Worm (Caenorhabditis elegans) whole organism, L3 larva: ENCODE results near the gene R07E5.5.

Source experiments
- ZK546.5 ChIP-seq: sonication (generic microtip); optimal IDR thresholded peaks from 2 replicates; lab custom pipeline; 2017; ENCODE audit warnings: missing biosample characterization, missing genetic modification characterization
- ceh-16 ChIP-seq: sonication (generic microtip); optimal IDR thresholded peaks from 2 replicates; lab custom pipeline; 2017; ENCODE audit warnings: missing biosample characterization, missing genetic modification characterization
- ceh-28 ChIP-seq: fragments of 150-350 bp; optimal IDR thresholded peaks from 2 replicates; lab custom pipeline; 2014; ENCODE audit warnings: missing biosample characterization, missing genetic modification reagents, missing genetic modification characterization
- egl-5 ChIP-seq: fragments of 150-350 bp; optimal IDR thresholded peaks from 2 replicates; lab custom pipeline; 2017; ENCODE audit warnings: missing biosample characterization, missing genetic modification reagents, missing genetic modification characterization, inconsistent platforms
- elt-1 ChIP-seq: fragments of 150-350 bp; optimal IDR thresholded peaks from 2 replicates; lab custom pipeline; 2014; ENCODE audit warnings: missing biosample characterization, missing genetic modification characterization
- elt-2 ChIP-seq: sonication (generic microtip); optimal IDR thresholded peaks from 2 replicates; lab custom pipeline; 2016; ENCODE audit warnings: missing genetic modification reagents, mild to moderate bottlenecking, missing genetic modification characterization, missing compliant biosample characterization
- elt-3 ChIP-seq, 3 experiments: fragments of 150-350 bp in 1 of 3; sonication (generic microtip) in 2 of 3; optimal IDR thresholded peaks; 2 replicates in 2 of 3; 4 replicates in 1 of 3; lab custom pipeline; 2014 to 2017; ENCODE audit warnings: missing biosample characterization in 3 of 3, missing genetic modification characterization in 3 of 3
- fkh-2 ChIP-seq: fragments of 150-350 bp; optimal IDR thresholded peaks from 2 replicates; lab custom pipeline; 2014; ENCODE audit warnings: missing biosample characterization, missing genetic modification reagents, missing genetic modification characterization
- jun-1 ChIP-seq: fragments of 150-350 bp; optimal IDR thresholded peaks from 2 replicates; lab custom pipeline; 2014; ENCODE audit warnings: missing biosample characterization, missing genetic modification reagents, missing genetic modification characterization
- lin-15B ChIP-seq: fragments of 150-350 bp; optimal IDR thresholded peaks from 2 replicates; lab custom pipeline; 2014; ENCODE audit warnings: missing biosample characterization, missing genetic modification characterization
- lsy-12 ChIP-seq: sonication (generic microtip); optimal IDR thresholded peaks from 2 replicates; lab custom pipeline; 2016; ENCODE audit warnings: mild to moderate bottlenecking, missing genetic modification characterization, missing compliant biosample characterization
- mdl-1 ChIP-seq: fragments of 150-350 bp; optimal IDR thresholded peaks from 2 replicates; lab custom pipeline; 2014; ENCODE audit warnings: missing biosample characterization, missing genetic modification characterization
- nfya-1 ChIP-seq: sonication (generic microtip); optimal IDR thresholded peaks from 2 replicates; lab custom pipeline; 2017; ENCODE audit warnings: missing genetic modification characterization, mild to moderate bottlenecking, missing compliant biosample characterization, antibody characterized with exemption, moderate library complexity; ENCODE audit not compliant: insufficient read depth
- nhr-12 ChIP-seq: fragments of 150-350 bp; optimal IDR thresholded peaks from 2 replicates; lab custom pipeline; 2014; ENCODE audit warnings: missing biosample characterization, missing genetic modification characterization
- nhr-25 ChIP-seq: sonication (generic microtip); optimal IDR thresholded peaks from 2 replicates; lab custom pipeline; 2017; ENCODE audit warnings: missing biosample characterization, missing genetic modification characterization
- nhr-67 ChIP-seq: fragments of 150-350 bp; optimal IDR thresholded peaks from 2 replicates; lab custom pipeline; 2014; ENCODE audit warnings: missing biosample characterization, missing genetic modification characterization
- nhr-76 ChIP-seq: fragments of 150-350 bp; sonication (generic microtip); optimal IDR thresholded peaks from 5 replicates; lab custom pipeline; 2014; ENCODE audit warnings: missing biosample characterization, missing genetic modification characterization
- pqm-1 ChIP-seq: fragments of 150-350 bp; optimal IDR thresholded peaks from 2 replicates; lab custom pipeline; 2017; ENCODE audit warnings: missing biosample characterization, missing genetic modification characterization, inconsistent platforms
- skn-1 ChIP-seq: fragments of 150-350 bp; optimal IDR thresholded peaks from 2 replicates; lab custom pipeline; 2014; ENCODE audit warnings: missing biosample characterization, missing genetic modification characterization
- snpc-4 ChIP-seq: fragments of 150-350 bp; optimal IDR thresholded peaks from 2 replicates; lab custom pipeline; 2014; ENCODE audit warnings: missing biosample characterization, missing genetic modification characterization
- tbx-2 ChIP-seq: sonication (generic microtip); optimal IDR thresholded peaks from 2 replicates; lab custom pipeline; 2016; ENCODE audit warnings: mild to moderate bottlenecking, missing genetic modification characterization, missing compliant biosample characterization
- unc-39 ChIP-seq: sonication (generic microtip); optimal IDR thresholded peaks from 4 replicates; lab custom pipeline; 2017; ENCODE audit warnings: missing biosample characterization, missing genetic modification characterization
- unc-62 ChIP-seq: fragments of 150-350 bp; sonication (generic microtip); optimal IDR thresholded peaks from 4 replicates; lab custom pipeline; 2014; ENCODE audit warnings: missing biosample characterization, missing genetic modification reagents, missing genetic modification characterization

The R07E5.5 gene

ce11 chrIII:4435262-4435661 is 38.0 kb downstream of the R07E5.5 start:
- TF ChIP-seq jun-1 (tag; lab: Kevin White, UChicago) (no peak), lsy-12 (tag; lab: Kevin White, UChicago) (no peak), nfya-1 (no peak), tbx-2 (tag; lab: Kevin White, UChicago) (no peak), nhr-67 (no peak), egl-5 (tag; lab: Kevin White, UChicago) (no peak), lin-15B (tag; lab: Kevin White, UChicago) (no peak), elt-1 (no peak)

ce11 chrIII:4439493-4439983 is 42.3 kb downstream of the R07E5.5 start, which contains the start of gene C28A5.2:
TSS of gene C28A5.2 (minus strand) at chrIII:4439543.
- no peak for TF ChIP-seq nhr-25
- TF ChIP-seq, all 47 proteins: peak for 0

ce11 chrIII:4441781-4442180 is 44.6 kb downstream of the R07E5.5 start, which contains the start of gene nex-3:
TSS of gene nex-3 (plus strand) at chrIII:4442081.
- TF ChIP-seq fkh-2 (tag; lab: Kevin White, UChicago) (no peak), snpc-4 (no peak), nhr-25 (no peak), jun-1 (tag; lab: Kevin White, UChicago) (no peak), skn-1 (no peak), mdl-1 (tag; lab: Kevin White, UChicago) (no peak)

- TF ChIP-seq elt-2 (tag; lab: Kevin White, UChicago) (no peak), ZK546.5 (tag; lab: Kevin White, UChicago) (no peak), pqm-1 (tag; lab: Kevin White, UChicago) (no peak), snpc-4 (no peak), nhr-76 (tag; lab: Kevin White, UChicago) (no peak), elt-1 (no peak)
These were observed 47.3 kb downstream of the R07E5.5 start for ce11 chrIII:4444492-4444891.

- TF ChIP-seq nhr-12 (tag; lab: Kevin White, UChicago) (no peak), ceh-16 (tag; lab: Kevin White, UChicago) (no peak), fkh-2 (tag; lab: Kevin White, UChicago) (no peak), tbx-2 (tag; lab: Kevin White, UChicago) (no peak), elt-1 (no peak), skn-1 (no peak), ceh-28 (tag; lab: Kevin White, UChicago) (no peak), elt-3 (tag; optimal IDR thresholded peaks at IDR 0.05; lab: Kevin White, UChicago) (no peak), unc-62 (GFP tag; lab: Kevin White, UChicago) (no peak), egl-5 (tag; lab: Kevin White, UChicago) (no peak), unc-39 (no peak), nhr-67 (no peak)
These were observed 50.8 kb downstream of the R07E5.5 start for ce11 chrIII:4448029-4448428.
